Worm (Caenorhabditis elegans) whole organism, L1 larva: Measurements from ENCODE around the gene sra-28.

Experiments
- C04F5.9 ChIP-seq: sonication (generic microtip); optimal IDR thresholded peaks from 2 replicates; lab custom pipeline; 2016; ENCODE audit warnings: missing genetic modification characterization, missing compliant biosample characterization
- C16A3.4 ChIP-seq: fragments of 150-350 bp; optimal IDR thresholded peaks from 2 replicates; lab custom pipeline; 2014; ENCODE audit warnings: missing biosample characterization, missing genetic modification characterization
- aha-1 ChIP-seq: fragments of 150-350 bp; optimal IDR thresholded peaks from 2 replicates; lab custom pipeline; 2014; ENCODE audit warnings: missing biosample characterization, missing genetic modification characterization
- aly-2 ChIP-seq: fragments of 150-350 bp; optimal IDR thresholded peaks from 2 replicates; lab custom pipeline; 2014; ENCODE audit warnings: missing biosample characterization, missing genetic modification characterization
- ama-1 ChIP-seq: fragments of 150-350 bp; optimal IDR thresholded peaks from 2 replicates; lab custom pipeline; 2014
- blmp-1 ChIP-seq: fragments of 150-350 bp; optimal IDR thresholded peaks from 2 replicates; lab custom pipeline; 2014; ENCODE audit warnings: missing biosample characterization, missing genetic modification characterization
- ceh-8 ChIP-seq: fragments of 200-800 bp; sonication (Bioruptor generic); optimal IDR thresholded peaks from 2 replicates; lab custom pipeline; 2018; ENCODE audit warnings: mild to moderate bottlenecking, missing genetic modification characterization, moderate library complexity, missing compliant biosample characterization
- ceh-82 ChIP-seq, 3 experiments: fragments of 150-350 bp in 1 of 3; sonication (generic microtip) in 2 of 3; optimal IDR thresholded peaks; 2 replicates each; lab custom pipeline; 2014 to 2017; ENCODE audit warnings: missing biosample characterization in 3 of 3, missing genetic modification characterization in 3 of 3
- ceh-88 ChIP-seq: fragments of 200-800 bp; sonication (Bioruptor generic); IDR thresholded peaks from 2 replicates; pipeline ENCODE4 v1.3.6; 2022; ENCODE audit warnings: missing genetic modification characterization, missing compliant biosample characterization
- efl-3 ChIP-seq: fragments of 200-800 bp; sonication (Bioruptor generic); optimal IDR thresholded peaks from 2 replicates; lab custom pipeline; 2018; ENCODE audit warnings: mild to moderate bottlenecking, missing genetic modification characterization, missing compliant biosample characterization
- egl-13 ChIP-seq: sonication (generic microtip); optimal IDR thresholded peaks from 2 replicates; lab custom pipeline; 2016; ENCODE audit warnings: missing genotype, missing genetic modification reagents, missing genetic modification characterization, missing compliant biosample characterization
- elt-3 ChIP-seq, 6 experiments: fragments of 150-350 bp in 1 of 6; sonication (generic microtip); optimal IDR thresholded peaks; 2 replicates each; lab custom pipeline; 2017 to 2018; ENCODE audit warnings: missing biosample characterization in 6 of 6, missing genetic modification characterization in 6 of 6, inconsistent platforms in 1 of 6
- ets-5 ChIP-seq: fragments of 200-800 bp; sonication (Bioruptor generic); IDR thresholded peaks from 2 replicates; pipeline ENCODE4 v1.3.6; 2022; ENCODE audit warnings: missing genetic modification characterization, missing compliant biosample characterization
- fkh-10 ChIP-seq: sonication (generic microtip); optimal IDR thresholded peaks from 2 replicates; lab custom pipeline; 2017; ENCODE audit warnings: missing biosample characterization, missing genetic modification reagents, missing genetic modification characterization
- fkh-8 ChIP-seq: sonication (generic microtip); optimal IDR thresholded peaks from 2 replicates; lab custom pipeline; 2016; ENCODE audit warnings: mild to moderate bottlenecking, missing genetic modification characterization, missing compliant biosample characterization
- fos-1 ChIP-seq: fragments of 150-350 bp; optimal IDR thresholded peaks from 2 replicates; lab custom pipeline; 2014; ENCODE audit warnings: missing biosample characterization, missing genetic modification characterization
- hlh-17 ChIP-seq: fragments of 200-800 bp; sonication (Bioruptor generic); optimal IDR thresholded peaks from 2 replicates; lab custom pipeline; 2018; ENCODE audit warnings: missing genetic modification characterization, mild to moderate bottlenecking, missing compliant biosample characterization, moderate library complexity, borderline replicate concordance
- irx-1 ChIP-seq: sonication (generic microtip); optimal IDR thresholded peaks from 2 replicates; lab custom pipeline; 2016; ENCODE audit warnings: missing genetic modification characterization, missing compliant biosample characterization
- isw-1 ChIP-seq: fragments of 200-800 bp; sonication (Bioruptor generic); IDR thresholded peaks from 2 replicates; pipeline ENCODE4 v1.3.6; 2022; ENCODE audit warnings: missing genetic modification characterization, missing compliant biosample characterization
- lin-14 ChIP-seq: fragments of 200-800 bp; sonication (Bioruptor generic); optimal IDR thresholded peaks from 2 replicates; lab custom pipeline; 2018; ENCODE audit warnings: mild to moderate bottlenecking, missing genetic modification characterization, moderate library complexity, missing compliant biosample characterization
- lin-35 ChIP-seq, 2 experiments: fragments of 150-350 bp; optimal IDR thresholded peaks; 2 replicates each; lab custom pipeline; 2014; ENCODE audit warnings: missing biosample characterization in 2 of 2, missing genetic modification characterization in 2 of 2, missing genetic modification reagents in 2 of 2
- lin-39 ChIP-seq: fragments of 150-350 bp; optimal IDR thresholded peaks from 2 replicates; lab custom pipeline; 2014; ENCODE audit warnings: missing biosample characterization, missing genetic modification reagents, missing genetic modification characterization
- lsy-2 ChIP-seq, 2 experiments: fragments of 150-350 bp; optimal IDR thresholded peaks; 2 replicates each; lab custom pipeline; 2014; ENCODE audit warnings: missing biosample characterization in 2 of 2, missing genetic modification characterization in 2 of 2
- mab-9 ChIP-seq: fragments of 200-800 bp; sonication (Bioruptor generic); IDR thresholded peaks from 2 replicates; pipeline ENCODE4 v1.3.6; 2022; ENCODE audit warnings: missing genetic modification reagents, missing genetic modification characterization, missing compliant biosample characterization
- nhr-11 ChIP-seq: fragments of 150-350 bp; optimal IDR thresholded peaks from 2 replicates; lab custom pipeline; 2014; ENCODE audit warnings: missing biosample characterization, missing genetic modification characterization
- nhr-12 ChIP-seq: sonication (generic microtip); optimal IDR thresholded peaks from 2 replicates; lab custom pipeline; 2017; ENCODE audit warnings: missing biosample characterization, missing genetic modification characterization
- nhr-19 ChIP-seq: fragments of 200-800 bp; sonication (Bioruptor generic); conservative IDR thresholded peaks from 2 replicates; pipeline ENCODE4 v1.3.6; 2022; ENCODE audit warnings: missing genetic modification characterization, missing compliant biosample characterization
- nhr-20 ChIP-seq: sonication (generic microtip); optimal IDR thresholded peaks from 2 replicates; lab custom pipeline; 2016; ENCODE audit warnings: mild to moderate bottlenecking, missing genetic modification characterization, missing compliant biosample characterization
- nhr-237 ChIP-seq: fragments of 150-350 bp; optimal IDR thresholded peaks from 2 replicates; lab custom pipeline; 2014; ENCODE audit warnings: missing biosample characterization, missing genetic modification characterization
- nhr-28 ChIP-seq: fragments of 150-350 bp; optimal IDR thresholded peaks from 2 replicates; lab custom pipeline; 2014; ENCODE audit warnings: missing biosample characterization, missing genetic modification characterization
- nhr-71 ChIP-seq: sonication (generic microtip); optimal IDR thresholded peaks from 2 replicates; lab custom pipeline; 2016; ENCODE audit warnings: mild to moderate bottlenecking, missing genetic modification characterization, moderate library complexity, missing compliant biosample characterization
- nhr-77 ChIP-seq: fragments of 150-350 bp; optimal IDR thresholded peaks from 2 replicates; lab custom pipeline; 2014; ENCODE audit warnings: missing biosample characterization, missing genetic modification characterization
- nhr-84 ChIP-seq: sonication (generic microtip); optimal IDR thresholded peaks from 2 replicates; lab custom pipeline; 2017; ENCODE audit warnings: missing biosample characterization, missing genetic modification characterization
- nhr-85 ChIP-seq: sonication (generic microtip); peaks from one replicate; lab custom pipeline; 2016; ENCODE audit warnings: missing genetic modification characterization, inconsistent platforms, missing compliant biosample characterization
- nhr-90 ChIP-seq: sonication (generic microtip); optimal IDR thresholded peaks from 2 replicates; lab custom pipeline; 2016; ENCODE audit warnings: mild to moderate bottlenecking, missing genetic modification characterization, missing compliant biosample characterization; ENCODE audit not compliant: poor library complexity
- pax-3 ChIP-seq: fragments of 200-800 bp; sonication (Bioruptor generic); optimal IDR thresholded peaks from 2 replicates; lab custom pipeline; 2018; ENCODE audit warnings: mild to moderate bottlenecking, missing genetic modification characterization, moderate library complexity, missing compliant biosample characterization
- pqm-1 ChIP-seq: sonication (generic microtip); optimal IDR thresholded peaks from 3 replicates; lab custom pipeline; 2017; ENCODE audit warnings: missing biosample characterization, missing genetic modification characterization
- snpc-4 ChIP-seq: fragments of 150-350 bp; optimal IDR thresholded peaks from 2 replicates; lab custom pipeline; 2014; ENCODE audit warnings: missing biosample characterization, missing genetic modification characterization
- snu-23 ChIP-seq: sonication (generic microtip); optimal IDR thresholded peaks from 2 replicates; lab custom pipeline; 2016; ENCODE audit warnings: missing genetic modification characterization, missing compliant biosample characterization
- sox-4 ChIP-seq: sonication (generic microtip); optimal IDR thresholded peaks from 2 replicates; lab custom pipeline; 2016; ENCODE audit warnings: missing genetic modification characterization, missing compliant biosample characterization
- sptf-1 ChIP-seq: fragments of 150-350 bp; optimal IDR thresholded peaks from 2 replicates; lab custom pipeline; 2014; ENCODE audit warnings: missing biosample characterization, missing genetic modification characterization
- swsn-7 ChIP-seq: sonication (generic microtip); optimal IDR thresholded peaks from 2 replicates; lab custom pipeline; 2016; ENCODE audit warnings: missing genetic modification characterization, missing compliant biosample characterization
- tbx-2 ChIP-seq: sonication (generic microtip); optimal IDR thresholded peaks from 2 replicates; lab custom pipeline; 2016; ENCODE audit warnings: missing genetic modification characterization, missing compliant biosample characterization
- tlp-1 ChIP-seq: fragments of 150-350 bp; optimal IDR thresholded peaks from 2 replicates; lab custom pipeline; 2014; ENCODE audit warnings: missing biosample characterization, missing genetic modification characterization
- unc-30 ChIP-seq: sonication (generic microtip); optimal IDR thresholded peaks from 2 replicates; lab custom pipeline; 2017; ENCODE audit warnings: missing biosample characterization, missing genetic modification characterization
- unc-62 ChIP-seq: fragments of 150-350 bp; optimal IDR thresholded peaks from 2 replicates; lab custom pipeline; 2014; ENCODE audit warnings: missing biosample characterization, missing genetic modification reagents, missing genetic modification characterization
- unc-86 ChIP-seq: sonication (generic microtip); optimal IDR thresholded peaks from 2 replicates; lab custom pipeline; 2016; ENCODE audit warnings: missing genetic modification characterization, missing compliant biosample characterization
- vab-15 ChIP-seq: sonication (generic microtip); optimal IDR thresholded peaks from 2 replicates; lab custom pipeline; 2017; ENCODE audit warnings: missing genotype, mild to moderate bottlenecking, missing genetic modification characterization, missing compliant biosample characterization
- xbp-1 ChIP-seq: sonication (generic microtip); optimal IDR thresholded peaks from 2 replicates; lab custom pipeline; 2016; ENCODE audit warnings: missing genetic modification characterization, missing compliant biosample characterization
- zip-4 ChIP-seq: fragments of 200-800 bp; sonication (Bioruptor generic); optimal IDR thresholded peaks from 2 replicates; lab custom pipeline; 2018; ENCODE audit warnings: mild to moderate bottlenecking, missing genetic modification characterization, moderate library complexity, missing compliant biosample characterization

sra-28 gene

ce11 chrII:6573677-6574076, at the start of gene sra-28:
TSS of gene sra-28 (minus strand) at chrII:6573777.
- TF ChIP-seq lin-39 (no peak), elt-3 (tag; optimal IDR thresholded peaks at IDR 0.05; lab: Kevin White, UChicago) (no peak), fkh-8 (tag; lab: Kevin White, UChicago) (no peak), lsy-2 (tag; optimal IDR thresholded peaks at IDR 0.05; lab: Kevin White, UChicago) (no peak), pqm-1 (no peak), C04F5.9 (tag; lab: Kevin White, UChicago) (no peak)

ce11 chrII:6621886-6622285, 48.3 kb upstream of the sra-28 start, which contains the start of gene F54H5.3:
TSS of gene F54H5.3 (plus strand) at chrII:6622186.
- no peak for TF ChIP-seq nhr-12
- no peak for TF ChIP-seq ceh-8 (GFP tag; lab: Kevin White, UChicago)
- no peak for TF ChIP-seq elt-3 (tag; optimal IDR thresholded peaks at IDR 0.05; lab: Kevin White, UChicago)
- no peak for TF ChIP-seq C16A3.4 (tag; lab: Kevin White, UChicago)
- no peak for TF ChIP-seq swsn-7 (tag; lab: Kevin White, UChicago)
- no peak for TF ChIP-seq egl-13 (tag; lab: Kevin White, UChicago)

ce11 chrII:6619007-6619406, 45.4 kb upstream of the sra-28 start:
- no peak for TF ChIP-seq isw-1 (GFP tag; lab: Robert Waterston, UW)
- no peak for TF ChIP-seq ceh-88 (GFP tag; lab: Robert Waterston, UW)
- no peak for TF ChIP-seq pqm-1
- no peak for TF ChIP-seq mab-9
- no peak for TF ChIP-seq fos-1 (tag; lab: Kevin White, UChicago)
- TF ChIP-seq xbp-1 (tag; lab: Kevin White, UChicago): no peak
- TF ChIP-seq nhr-90 (tag; lab: Kevin White, UChicago): no peak
- no peak for TF ChIP-seq ceh-82 (tag; optimal IDR thresholded peaks at IDR 0.05; lab: Kevin White, UChicago)
- TF ChIP-seq aha-1: no peak
- no peak for TF ChIP-seq sptf-1 (tag; lab: Kevin White, UChicago)
- no peak for TF ChIP-seq nhr-19
- no peak for TF ChIP-seq tlp-1
- TF ChIP-seq ama-1 (lab: Kevin White, UChicago): no peak
- no peak for TF ChIP-seq fkh-8 (tag; lab: Kevin White, UChicago)
- TF ChIP-seq unc-86: no peak
- TF ChIP-seq nhr-84 (tag; lab: Kevin White, UChicago): no peak
- TF ChIP-seq unc-30 (tag; lab: Kevin White, UChicago): no peak
- TF ChIP-seq nhr-237 (tag; lab: Kevin White, UChicago): no peak
- TF ChIP-seq nhr-85 (tag; lab: Kevin White, UChicago): peak; percentile 86
- TF ChIP-seq nhr-28 (tag; lab: Kevin White, UChicago): no peak
- peak in 1 of 2 experiments; percentile 32 for TF ChIP-seq lsy-2 (tag; optimal IDR thresholded peaks at IDR 0.05; lab: Kevin White, UChicago)
- TF ChIP-seq tbx-2 (tag; lab: Kevin White, UChicago): no peak
- TF ChIP-seq hlh-17: no peak
- TF ChIP-seq efl-3: no peak
- no peak for TF ChIP-seq aly-2 (tag; lab: Kevin White, UChicago)
- peak; percentile 73 for TF ChIP-seq blmp-1 (tag; lab: Kevin White, UChicago)
- TF ChIP-seq unc-62 (GFP tag; lab: Kevin White, UChicago): no peak
- peak; percentile 21 for TF ChIP-seq snu-23
- TF ChIP-seq lin-35 (GFP tag; optimal IDR thresholded peaks at IDR 0.05; lab: Kevin White, UChicago): peak in 1 of 2 experiments; percentile 13
- TF ChIP-seq fkh-10 (GFP tag; lab: Kevin White, UChicago): no peak
- peak; percentile 12 for TF ChIP-seq nhr-71 (tag; lab: Kevin White, UChicago)
- peak; percentile 27 for TF ChIP-seq vab-15 (tag; lab: Kevin White, UChicago)
- peak; percentile 5 for TF ChIP-seq nhr-20 (tag; lab: Kevin White, UChicago)
- TF ChIP-seq snpc-4 (tag; lab: Kevin White, UChicago): no peak
- TF ChIP-seq egl-13 (tag; lab: Kevin White, UChicago): no peak
- peak; percentile 30 for TF ChIP-seq lin-14 (GFP tag; lab: Kevin White, UChicago)
- no peak for TF ChIP-seq zip-4
- TF ChIP-seq irx-1 (tag; lab: Kevin White, UChicago): no peak
- no peak for TF ChIP-seq nhr-77 (tag; lab: Kevin White, UChicago)
- peak in 3 of 6 experiments; percentile 21 to 79 (median 24) for TF ChIP-seq elt-3 (tag; optimal IDR thresholded peaks at IDR 0.05; lab: Kevin White, UChicago)
- TF ChIP-seq nhr-11 (tag; lab: Kevin White, UChicago): no peak
- no peak for TF ChIP-seq sox-4 (tag; lab: Kevin White, UChicago)
- TF ChIP-seq pax-3 (tag; lab: Kevin White, UChicago): no peak
- no peak for TF ChIP-seq ets-5
